Worm (Caenorhabditis elegans): ENCODE results near the gene Y94H6A.3.

DNA sequence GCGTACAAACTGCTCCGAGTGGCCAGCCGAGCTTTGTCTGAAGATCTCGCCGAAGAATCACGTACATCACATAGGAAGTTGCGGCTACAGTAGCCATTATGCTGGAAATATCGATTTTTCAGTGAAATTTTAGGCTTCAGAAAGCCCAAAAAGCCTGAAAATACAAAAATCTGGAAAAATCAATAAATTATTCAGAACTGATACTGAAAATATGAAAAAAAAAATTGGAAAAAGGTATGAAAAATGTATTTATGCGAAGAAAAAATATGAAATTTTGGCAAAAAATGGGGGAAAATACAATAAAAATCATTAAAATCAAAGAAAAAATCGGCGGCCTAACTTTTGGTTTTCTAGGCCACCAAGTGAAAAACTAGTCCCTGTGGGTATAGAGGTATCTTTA, 36.6 kb downstream of the Y94H6A.3 start, which contains the start of gene Y94H6A.12:
- no peak for TF ChIP-seq nhr-11 (tag; optimal IDR thresholded peaks at IDR 0.05)
- no peak for TF ChIP-seq fkh-10 (GFP tag; optimal IDR thresholded peaks at IDR 0.05)
- no peak for TF ChIP-seq lin-13 (GFP tag; optimal IDR thresholded peaks at IDR 0.05)
- TF ChIP-seq sox-4 (tag; optimal IDR thresholded peaks at IDR 0.05) = no peak
- TF ChIP-seq aly-2 (tag; optimal IDR thresholded peaks at IDR 0.05) = no peak
- no peak for TF ChIP-seq nhr-76 (tag; optimal IDR thresholded peaks at IDR 0.05)
- no peak for TF ChIP-seq nhr-237 (tag; optimal IDR thresholded peaks at IDR 0.05)
- TF ChIP-seq snpc-4 (tag; optimal IDR thresholded peaks at IDR 0.05) = no peak
- no peak for TF ChIP-seq ztf-4 (tag; optimal IDR thresholded peaks at IDR 0.05)
- TF ChIP-seq tbx-2 (tag; optimal IDR thresholded peaks at IDR 0.05) = no peak
